Fruit fly (Drosophila melanogaster): ENCODE data around the gene CCT4.
A peak's percentile ranks its signal among the peaks of the same experiment; 100 is the strongest.

Gene CCT4

dm6 chr2L:12721794-12722315, 29.1 kb upstream of the CCT4 start, which contains the start of gene Pih1D1 (continued):
- TF ChIP-seq CG18476 (GFP tag; optimal IDR thresholded peaks at IDR 0.05) (peak; percentile 94), dmrt11E (tag; optimal IDR thresholded peaks at IDR 0.05) (peak; percentile 94), CG6654 (GFP tag; optimal IDR thresholded peaks at IDR 0.05) (peak; percentile 90), CG3847 (GFP tag; IDR thresholded peaks at IDR 0.05) (peak; percentile 96), CG12942 (GFP tag; optimal IDR thresholded peaks at IDR 0.05) (peak; percentile 93), CG10979 (tag; optimal IDR thresholded peaks at IDR 0.05) (peak; percentile 92), wdn (GFP tag; IDR thresholded peaks at IDR 0.05) (peak; percentile 91), Sry-δ (GFP tag; optimal IDR thresholded peaks at IDR 0.05) (peak; percentile 55), CG7271 (tag; optimal IDR thresholded peaks at IDR 0.05) (peak; percentile 72), CG2129 (GFP tag; IDR thresholded peaks at IDR 0.05; ENCODE audit: partially characterized antibody) (no peak), Hmr (GFP tag; optimal IDR thresholded peaks at IDR 0.05) (peak; percentile 96), ftz-f1 (GFP tag; optimal IDR thresholded peaks at IDR 0.05) (no peak), NC2α (GFP tag; optimal IDR thresholded peaks at IDR 0.05) (peak; percentile 69), CG34376 (GFP tag; optimal IDR thresholded peaks at IDR 0.05) (peak; percentile 84), CG9817 (tag; optimal IDR thresholded peaks at IDR 0.05) (peak; percentile 97), Mrtf (GFP tag; IDR thresholded peaks at IDR 0.05) (peak; percentile 93), dimm (GFP tag; IDR thresholded peaks at IDR 0.05) (peak; percentile 86), fd96Cb (tag; optimal IDR thresholded peaks at IDR 0.05) (peak; percentile 95), tap (tag; optimal IDR thresholded peaks at IDR 0.05) (peak; percentile 85), TFAM (GFP tag; optimal IDR thresholded peaks at IDR 0.05) (peak; percentile 72), CG14710 (tag; optimal IDR thresholded peaks at IDR 0.05) (peak; percentile 97), gcm2 (GFP tag; optimal IDR thresholded peaks at IDR 0.05) (peak; percentile 75), CG11560 (tag; IDR thresholded peaks at IDR 0.05) (peak; percentile 89), wek (GFP tag; optimal IDR thresholded peaks at IDR 0.05) (no peak), Dref (GFP tag; IDR thresholded peaks at IDR 0.05) (peak; percentile 31; the same call in 1 of the 2 replicates), CG3407 (GFP tag; optimal IDR thresholded peaks at IDR 0.05) (peak; percentile 82), fd3F (GFP tag; optimal IDR thresholded peaks at IDR 0.05) (peak; percentile 92), CG14667 (GFP tag; IDR thresholded peaks at IDR 0.05) (peak; percentile 92), Meics (GFP tag; optimal IDR thresholded peaks at IDR 0.05) (peak; percentile 96), Dll (GFP tag; IDR thresholded peaks at IDR 0.05; ENCODE audit: partially characterized antibody) (no peak), Awh (GFP tag; IDR thresholded peaks at IDR 0.05) (peak; percentile 90), CG7357 (GFP tag; IDR thresholded peaks at IDR 0.05) (peak; percentile 93), CHES-1-like (GFP tag; optimal IDR thresholded peaks at IDR 0.05) (peak; percentile 90), kni (GFP tag; optimal IDR thresholded peaks at IDR 0.05) (peak; percentile 72), CG17361 (GFP tag; IDR thresholded peaks at IDR 0.05) (peak; percentile 99), unpg (GFP tag; optimal IDR thresholded peaks at IDR 0.05) (peak; percentile 92), CG15479 (GFP tag; optimal IDR thresholded peaks at IDR 0.05) (peak; percentile 7), exex (tag; optimal IDR thresholded peaks at IDR 0.05) (peak; percentile 70), Sry-β (GFP tag; optimal IDR thresholded peaks at IDR 0.05) (peak; percentile 36), Ssrp (tag; optimal IDR thresholded peaks at IDR 0.05) (peak; percentile 96), CG1024 (GFP tag; IDR thresholded peaks at IDR 0.05) (peak; percentile 82), Dip2 (GFP tag; IDR thresholded peaks at IDR 0.05) (peak; percentile 69; the same call in 1 of the 2 replicates), CG15696 (tag; optimal IDR thresholded peaks at IDR 0.05) (peak; percentile 96), chinmo (GFP tag; IDR thresholded peaks at IDR 0.05; ENCODE audit: partially characterized antibody) (no peak), CG4282 (GFP tag; optimal IDR thresholded peaks at IDR 0.05) (peak; percentile 78), crol (GFP tag; IDR thresholded peaks at IDR 0.05) (no peak), CG6689 (GFP tag; IDR thresholded peaks at IDR 0.05) (peak; percentile 97), CG17568 (GFP tag; optimal IDR thresholded peaks at IDR 0.05) (no peak), Blimp-1 (GFP tag; optimal IDR thresholded peaks at IDR 0.05) (peak; percentile 92)

Data from whole organism, embryonic.